Fruit fly (Drosophila melanogaster) S2 (cell line): ENCODE results near the gene CG31139.

Experiments used
- CG8478 ChIP-seq: fragments of >200 bp; optimal IDR thresholded peaks from 2 replicates; lab custom pipeline; 2018
- CTCF ChIP-seq, 2 experiments: fragments of >200 bp; optimal IDR thresholded peaks; 2 replicates each; lab custom pipeline; 2018

- no peak for TF ChIP-seq CG8478 (lab: Kevin White, UChicago)
- no peak for TF ChIP-seq CTCF (optimal IDR thresholded peaks at IDR 0.05; lab: Kevin White, UChicago)
Observed at dm6 chr3R:22727456-22727833, 21.4 kb downstream of the CG31139 start.
